Worm (Caenorhabditis elegans): Measurements from ENCODE around the gene nas-31.

DNA sequence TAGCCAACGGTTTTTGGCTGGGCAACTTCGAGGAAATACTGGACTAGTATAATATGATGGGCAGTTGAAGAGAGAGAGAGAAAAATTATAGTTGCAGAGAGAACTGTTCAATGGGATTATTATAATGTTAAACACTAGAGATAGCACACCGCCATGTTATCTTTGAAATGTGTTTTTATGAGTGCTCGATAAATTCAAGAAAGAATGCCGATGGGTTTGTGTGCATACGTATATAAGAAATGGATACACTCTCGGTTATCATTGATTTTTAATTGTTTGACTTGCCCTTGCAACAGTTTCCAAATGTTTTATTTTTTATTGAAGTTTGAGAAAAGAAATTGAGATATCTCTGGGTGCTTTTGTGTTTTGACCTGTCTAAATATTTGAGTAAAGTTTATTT, 15.0 kb upstream of the nas-31 start, which contains the start of gene F17C11.12:
- no peak for TF ChIP-seq snpc-4 (GFP tag; optimal IDR thresholded peaks at IDR 0.05)
- TF ChIP-seq snpc-4 (tag; optimal IDR thresholded peaks at IDR 0.05) = no peak
- no peak for TF ChIP-seq him-1 (tag; optimal IDR thresholded peaks at IDR 0.05)
- no peak for TF ChIP-seq ztf-26 (tag; optimal IDR thresholded peaks at IDR 0.05)
- TF ChIP-seq lin-26 (GFP tag; IDR thresholded peaks at IDR 0.05) = no peak
- no peak for TF ChIP-seq B0261.1 (tag; optimal IDR thresholded peaks at IDR 0.05)
- no peak for TF ChIP-seq egl-18 (GFP tag; IDR thresholded peaks at IDR 0.05)
- TF ChIP-seq rec-8 (tag; optimal IDR thresholded peaks at IDR 0.05) = no peak

Measured in whole organism, young adult.